Worm (Caenorhabditis elegans): ENCODE measurements around the gene lpr-5.

ce11 chrX:11072701-11073100 is 10.8 kb downstream of the lpr-5 start:
- TF ChIP-seq ceh-31 (tag; optimal IDR thresholded peaks at IDR 0.05), result no peak
- no peak for TF ChIP-seq hlh-15 (tag; optimal IDR thresholded peaks at IDR 0.05)
- TF ChIP-seq ama-1 (optimal IDR thresholded peaks at IDR 0.05), result no peak
- no peak for TF ChIP-seq K09A11.1 (tag; optimal IDR thresholded peaks at IDR 0.05; ENCODE audit: insufficient read depth)
- no peak for TF ChIP-seq npax-4 (tag; optimal IDR thresholded peaks at IDR 0.05)

Measured in whole organism, late embryonic.